Worm (Caenorhabditis elegans) whole organism, late embryonic: Measurements from ENCODE around the gene bpnt-1.
A peak's percentile ranks its signal among the peaks of the same experiment; 100 is the strongest.

Experiments used
- Y22D7AL.16 ChIP-seq: sonication (generic microtip); optimal IDR thresholded peaks from 2 replicates; lab custom pipeline; 2016; ENCODE audit warnings: missing genetic modification characterization, missing compliant biosample characterization
- ahr-1 ChIP-seq: sonication (generic microtip); optimal IDR thresholded peaks from 2 replicates; lab custom pipeline; 2016; ENCODE audit warnings: missing genetic modification characterization, missing compliant biosample characterization
- ceh-14 ChIP-seq: sonication (generic microtip); optimal IDR thresholded peaks from 2 replicates; lab custom pipeline; 2016; ENCODE audit warnings: missing genotype, missing genetic modification characterization, missing compliant biosample characterization
- ceh-19 ChIP-seq: fragments of 200-800 bp; sonication (Bioruptor generic); optimal IDR thresholded peaks from 2 replicates; lab custom pipeline; 2018; ENCODE audit warnings: mild to moderate bottlenecking, missing genetic modification characterization, missing compliant biosample characterization
- ceh-2 ChIP-seq: sonication (generic microtip); optimal IDR thresholded peaks from 2 replicates; lab custom pipeline; 2016; ENCODE audit warnings: missing genotype, missing genetic modification characterization, missing compliant biosample characterization
- ceh-22 ChIP-seq: sonication (generic microtip); optimal IDR thresholded peaks from 2 replicates; lab custom pipeline; 2017; ENCODE audit warnings: missing biosample characterization, missing genetic modification characterization
- ceh-24 ChIP-seq: sonication (generic microtip); optimal IDR thresholded peaks from 2 replicates; lab custom pipeline; 2016; ENCODE audit warnings: mild to moderate bottlenecking, missing genetic modification characterization, missing compliant biosample characterization
- ceh-30 ChIP-seq: fragments of 150-350 bp; optimal IDR thresholded peaks from 2 replicates; lab custom pipeline; 2014; ENCODE audit warnings: missing biosample characterization, missing genetic modification characterization
- ceh-31 ChIP-seq: sonication (generic microtip); optimal IDR thresholded peaks from 2 replicates; lab custom pipeline; 2016; ENCODE audit warnings: missing genetic modification characterization, missing compliant biosample characterization
- ceh-34 ChIP-seq: sonication (generic microtip); optimal IDR thresholded peaks from 2 replicates; lab custom pipeline; 2016; ENCODE audit warnings: mild to moderate bottlenecking, missing genetic modification characterization, missing compliant biosample characterization
- ceh-6 ChIP-seq: fragments of 200-800 bp; sonication (Bioruptor generic); optimal IDR thresholded peaks from 2 replicates; lab custom pipeline; 2018; ENCODE audit warnings: mild to moderate bottlenecking, missing genetic modification characterization, missing compliant biosample characterization
- che-1 ChIP-seq: sonication (generic microtip); optimal IDR thresholded peaks from 2 replicates; lab custom pipeline; 2016; ENCODE audit warnings: mild to moderate bottlenecking, missing genetic modification characterization, missing compliant biosample characterization
- elt-2 ChIP-seq: sonication (generic microtip); optimal IDR thresholded peaks from 2 replicates; lab custom pipeline; 2016; ENCODE audit warnings: missing genetic modification reagents, missing genetic modification characterization, missing compliant biosample characterization
- elt-4 ChIP-seq: sonication (generic microtip); optimal IDR thresholded peaks from 2 replicates; lab custom pipeline; 2016; ENCODE audit warnings: missing genetic modification characterization, missing compliant biosample characterization
- eyg-1 ChIP-seq: sonication (generic microtip); optimal IDR thresholded peaks from 2 replicates; lab custom pipeline; 2016; ENCODE audit warnings: missing genotype, missing genetic modification characterization, missing compliant biosample characterization
- fax-1 ChIP-seq: sonication (generic microtip); optimal IDR thresholded peaks from 2 replicates; lab custom pipeline; 2016; ENCODE audit warnings: missing genotype, missing genetic modification characterization, missing compliant biosample characterization
- gmeb-2 ChIP-seq: sonication (generic microtip); optimal IDR thresholded peaks from 2 replicates; lab custom pipeline; 2016; ENCODE audit warnings: missing genetic modification characterization, inconsistent platforms, missing compliant biosample characterization
- hlh-13 ChIP-seq: fragments of 200-800 bp; sonication (Bioruptor generic); optimal IDR thresholded peaks from 2 replicates; lab custom pipeline; 2018; ENCODE audit warnings: mild to moderate bottlenecking, missing genetic modification characterization, missing compliant biosample characterization
- hlh-6 ChIP-seq: sonication (generic microtip); optimal IDR thresholded peaks from 2 replicates; lab custom pipeline; 2016; ENCODE audit warnings: missing genotype, missing genetic modification characterization, missing compliant biosample characterization
- nfya-1 ChIP-seq: sonication (generic microtip); optimal IDR thresholded peaks from 2 replicates; lab custom pipeline; 2017; ENCODE audit warnings: missing genetic modification characterization, mild to moderate bottlenecking, missing compliant biosample characterization, antibody characterized with exemption, moderate library complexity
- nhr-11 ChIP-seq: fragments of 150-350 bp; optimal IDR thresholded peaks from 2 replicates; lab custom pipeline; 2014; ENCODE audit warnings: missing biosample characterization, missing genetic modification characterization
- npax-4 ChIP-seq: sonication (generic microtip); optimal IDR thresholded peaks from 2 replicates; lab custom pipeline; 2016; ENCODE audit warnings: missing genetic modification characterization, missing compliant biosample characterization
- pag-3 ChIP-seq: sonication (generic microtip); optimal IDR thresholded peaks from 2 replicates; lab custom pipeline; 2016; ENCODE audit warnings: missing compliant biosample characterization, missing genetic modification characterization, borderline replicate concordance
- pax-1 ChIP-seq: fragments of 150-350 bp; optimal IDR thresholded peaks from 2 replicates; lab custom pipeline; 2014; ENCODE audit warnings: missing biosample characterization, missing genetic modification characterization
- pqm-1 ChIP-seq: sonication (generic microtip); optimal IDR thresholded peaks from 2 replicates; lab custom pipeline; 2016; ENCODE audit warnings: missing genetic modification characterization, missing compliant biosample characterization
- pros-1 ChIP-seq: fragments of 150-350 bp; optimal IDR thresholded peaks from 2 replicates; lab custom pipeline; 2014; ENCODE audit warnings: missing biosample characterization, missing genetic modification reagents, missing genetic modification characterization
- ref-2 ChIP-seq: sonication (generic microtip); optimal IDR thresholded peaks from 2 replicates; lab custom pipeline; 2016; ENCODE audit warnings: missing genetic modification characterization, missing compliant biosample characterization
- rnt-1 ChIP-seq: sonication (generic microtip); optimal IDR thresholded peaks from 2 replicates; lab custom pipeline; 2016; ENCODE audit warnings: missing genetic modification characterization, missing compliant biosample characterization
- sox-2 ChIP-seq: fragments of 200-800 bp; sonication (Bioruptor generic); IDR thresholded peaks from 2 replicates; pipeline ENCODE4 v1.3.6; 2022; ENCODE audit warnings: missing genetic modification reagents, missing genetic modification characterization, missing compliant biosample characterization
- sox-4 ChIP-seq: sonication (generic microtip); optimal IDR thresholded peaks from 2 replicates; lab custom pipeline; 2017; ENCODE audit warnings: mild to moderate bottlenecking, missing genetic modification characterization, inconsistent platforms, missing compliant biosample characterization
- tbx-7 ChIP-seq: sonication (generic microtip); optimal IDR thresholded peaks from 2 replicates; lab custom pipeline; 2016; ENCODE audit warnings: missing genotype, missing genetic modification characterization, missing compliant biosample characterization
- ttx-3 ChIP-seq: sonication (generic microtip); optimal IDR thresholded peaks from 2 replicates; lab custom pipeline; 2016; ENCODE audit warnings: missing genetic modification reagents, missing genetic modification characterization, missing compliant biosample characterization
- unc-42 ChIP-seq: sonication (generic microtip); optimal IDR thresholded peaks from 2 replicates; lab custom pipeline; 2016; ENCODE audit warnings: missing genotype, missing genetic modification characterization, missing compliant biosample characterization
- unc-55 ChIP-seq: sonication (generic microtip); optimal IDR thresholded peaks from 2 replicates; lab custom pipeline; 2017; ENCODE audit warnings: missing biosample characterization, missing genetic modification reagents, missing genetic modification characterization
- ztf-16 ChIP-seq: sonication (generic microtip); optimal IDR thresholded peaks from 2 replicates; lab custom pipeline; 2017; ENCODE audit warnings: missing genetic modification characterization, missing compliant biosample characterization

bpnt-1 gene

DNA sequence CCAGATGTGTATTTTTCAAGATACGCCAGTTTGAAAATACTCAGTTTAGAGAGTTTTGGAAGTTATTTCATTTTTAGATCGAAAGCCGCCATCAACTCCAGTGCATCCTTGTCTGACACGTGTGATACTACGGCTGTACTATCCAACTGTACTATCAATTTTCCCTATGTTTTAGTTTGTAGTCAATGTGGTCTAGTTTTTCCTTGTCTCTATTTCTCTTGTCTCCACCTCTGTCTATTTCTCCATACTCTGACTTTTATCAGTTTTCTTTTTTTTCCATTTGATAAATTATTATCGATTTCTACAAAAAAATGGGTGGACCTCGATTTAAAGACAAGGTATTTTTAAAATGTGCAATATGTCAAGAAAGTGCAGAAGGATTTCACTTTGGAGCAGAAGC lies 18.5 kb downstream of the bpnt-1 start, which contains the start of gene nhr-16:
TSS of gene nhr-16 (plus strand) at position 205 of the 400 bp plus-strand sequence.
- TF ChIP-seq sox-2 (GFP tag; lab: Robert Waterston, UW) (no peak), elt-2 (tag; lab: Kevin White, UChicago) (peak; percentile 43), ceh-24 (tag; lab: Kevin White, UChicago) (no peak), rnt-1 (tag; lab: Kevin White, UChicago) (no peak)

DNA sequence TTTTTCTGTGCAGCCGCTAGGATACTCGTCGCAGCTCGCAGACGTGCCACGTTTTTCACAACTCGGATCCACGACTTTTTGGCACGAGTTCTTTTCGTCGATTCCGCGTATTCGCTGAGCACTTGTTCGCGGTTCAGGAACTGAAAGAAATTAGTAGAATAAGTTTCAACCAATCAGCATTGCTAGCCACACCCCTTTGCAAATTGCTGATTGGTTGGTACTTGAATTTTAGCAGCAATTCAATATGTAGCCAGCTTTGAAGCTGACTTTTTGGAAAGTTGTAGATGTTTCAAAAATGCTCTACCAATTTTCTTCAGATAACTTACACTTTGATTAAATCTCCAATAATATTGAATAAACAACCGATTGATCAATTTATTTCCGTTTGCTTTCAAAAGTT lies 21.2 kb downstream of the bpnt-1 start:
- TF ChIP-seq elt-4 (tag; lab: Kevin White, UChicago) (no peak), nfya-1 (tag; lab: Kevin White, UChicago) (peak; percentile 81), fax-1 (no peak)

DNA sequence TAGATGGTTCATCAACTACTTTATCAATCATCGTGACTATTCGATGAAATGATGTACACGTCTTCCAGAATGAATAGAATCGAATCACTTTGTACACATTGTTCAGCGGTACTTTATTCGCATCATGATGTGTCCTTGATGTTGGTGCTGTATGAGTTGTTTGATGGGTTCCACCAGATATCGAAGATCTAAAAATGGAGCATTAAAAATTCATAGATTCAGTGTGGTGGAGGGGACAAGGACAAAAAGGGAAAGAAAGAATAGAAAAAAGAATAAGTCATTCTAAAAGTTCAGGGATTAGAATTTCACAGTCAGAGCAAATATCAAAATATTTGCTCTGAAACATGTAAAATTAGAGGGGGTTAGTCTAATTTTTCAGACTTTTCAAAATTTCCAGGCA lies 24.8 kb downstream of the bpnt-1 start:
- no peak for TF ChIP-seq tbx-7 (tag; lab: Kevin White, UChicago)
- no peak for TF ChIP-seq hlh-6
- no peak for TF ChIP-seq gmeb-2 (tag; lab: Kevin White, UChicago)
- no peak for TF ChIP-seq ceh-6 (GFP tag; lab: Kevin White, UChicago)
- no peak for TF ChIP-seq ztf-16
- TF ChIP-seq Y22D7AL.16 (tag; lab: Kevin White, UChicago): no peak
- no peak for TF ChIP-seq ceh-2
- no peak for TF ChIP-seq ttx-3 (tag; lab: Kevin White, UChicago)

DNA sequence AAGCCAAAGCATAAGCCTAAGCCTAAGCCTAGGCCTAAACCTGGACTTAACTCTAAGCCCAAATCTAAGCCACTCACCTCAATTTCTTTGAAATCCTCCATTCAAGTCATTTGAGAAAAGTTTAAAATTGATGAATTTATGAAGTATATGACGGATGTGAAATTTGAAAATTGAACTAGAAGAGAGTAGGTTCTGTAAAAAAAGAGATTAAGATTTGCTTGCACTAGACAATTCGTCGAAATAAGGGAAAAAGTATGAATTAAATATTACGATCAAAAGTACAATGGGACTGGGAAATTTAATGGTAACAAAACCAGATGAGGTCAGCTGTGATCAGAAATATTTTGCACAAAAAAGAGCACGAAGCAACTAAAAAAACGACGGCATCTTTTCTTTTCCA lies 33.0 kb downstream of the bpnt-1 start, which contains the start of gene twk-2:
TSS of gene twk-2 (minus strand) at position 101 of the 400 bp plus-strand sequence.
- no peak for TF ChIP-seq ceh-22
- TF ChIP-seq npax-4 (tag; lab: Kevin White, UChicago): no peak
- no peak for TF ChIP-seq unc-55 (GFP tag; lab: Kevin White, UChicago)
- TF ChIP-seq ahr-1 (tag; lab: Kevin White, UChicago): no peak
- no peak for TF ChIP-seq pag-3 (tag; lab: Kevin White, UChicago)
- TF ChIP-seq pros-1 (tag; lab: Kevin White, UChicago): no peak
- no peak for TF ChIP-seq sox-4 (tag; lab: Kevin White, UChicago)
- TF ChIP-seq che-1 (tag; lab: Kevin White, UChicago): no peak
- no peak for TF ChIP-seq ceh-31 (tag; lab: Kevin White, UChicago)
- no peak for TF ChIP-seq pax-1 (tag; lab: Kevin White, UChicago)
- no peak for TF ChIP-seq unc-42
- no peak for TF ChIP-seq rnt-1 (tag; lab: Kevin White, UChicago)
- no peak for TF ChIP-seq ceh-14 (tag; lab: Kevin White, UChicago)
- TF ChIP-seq ceh-19 (GFP tag; lab: Kevin White, UChicago): no peak
- TF ChIP-seq pqm-1 (tag; lab: Kevin White, UChicago): no peak
- TF ChIP-seq ref-2 (tag; lab: Kevin White, UChicago): no peak
- no peak for TF ChIP-seq hlh-13 (GFP tag; lab: Kevin White, UChicago)
- no peak for TF ChIP-seq ceh-6 (GFP tag; lab: Kevin White, UChicago)
- TF ChIP-seq ceh-30: no peak
- TF ChIP-seq elt-2 (tag; lab: Kevin White, UChicago): no peak

DNA sequence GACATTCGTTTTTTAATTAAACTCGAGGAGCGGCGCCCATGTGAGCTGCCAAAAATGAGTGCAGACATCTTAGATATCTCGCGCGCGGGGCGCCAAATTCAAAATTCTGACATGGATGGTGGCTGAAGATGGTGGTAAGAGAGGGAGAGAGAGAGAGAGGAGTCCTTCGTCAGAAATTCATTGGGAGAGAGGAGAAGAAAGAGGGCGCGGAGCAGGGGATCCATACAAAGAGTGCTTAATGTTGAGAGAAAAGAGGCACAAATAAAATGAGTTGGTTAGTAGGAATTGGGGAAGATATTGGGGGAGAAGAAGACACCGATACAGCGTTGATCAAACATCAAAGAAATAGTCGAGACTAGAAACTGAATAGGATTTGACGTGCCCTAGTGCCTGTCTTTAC lies 33.4 kb downstream of the bpnt-1 start:
- peak; percentile 54 for TF ChIP-seq unc-42
- TF ChIP-seq eyg-1 (tag; lab: Kevin White, UChicago): no peak
- peak; percentile 4 for TF ChIP-seq ceh-31 (tag; lab: Kevin White, UChicago)
- no peak for TF ChIP-seq nhr-11
- TF ChIP-seq ceh-34 (tag; lab: Kevin White, UChicago): no peak
